Worm (Caenorhabditis elegans): ENCODE data around the gene R02D5.6.
A peak's percentile ranks its signal among the peaks of the same experiment; 100 is the strongest.

Gene R02D5.6

DNA sequence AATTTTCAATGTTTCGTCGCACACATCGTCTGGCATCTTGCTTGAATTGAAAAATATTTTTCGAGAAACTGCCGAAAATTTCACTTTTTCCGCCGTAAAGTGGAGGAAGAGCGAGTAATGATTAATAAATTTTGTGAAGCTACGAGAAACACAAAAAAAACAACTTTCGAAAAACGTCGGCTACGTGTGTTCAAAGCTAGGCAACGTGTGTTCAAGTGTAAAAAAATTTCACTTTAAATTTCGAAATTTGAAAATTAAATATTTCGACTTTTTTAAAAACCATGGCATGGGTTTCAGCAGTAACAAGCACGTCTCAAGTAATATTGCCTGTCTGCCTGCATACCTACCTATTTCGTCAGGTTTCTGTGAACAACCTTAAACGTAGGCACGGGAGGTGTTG is 18.4 kb upstream of the R02D5.6 start, which contains the start of gene tag-191:
Gene tag-191 (minus strand): TSS at position 101 of the 400 bp plus-strand sequence.
- no peak for TF ChIP-seq ztf-11 (tag; optimal IDR thresholded peaks at IDR 0.05)
- no peak for TF ChIP-seq mls-2 (tag; optimal IDR thresholded peaks at IDR 0.05)
- TF ChIP-seq ham-2 (GFP tag; optimal IDR thresholded peaks at IDR 0.05) = no peak
- TF ChIP-seq nhr-76 (tag; optimal IDR thresholded peaks at IDR 0.05) = no peak
- no peak for TF ChIP-seq lsy-2 (tag; optimal IDR thresholded peaks at IDR 0.05)
- no peak for TF ChIP-seq M03D4.4 (tag; optimal IDR thresholded peaks at IDR 0.05)
- TF ChIP-seq unc-39 (tag; optimal IDR thresholded peaks at IDR 0.05) = no peak
- no peak for TF ChIP-seq nhr-12 (tag; optimal IDR thresholded peaks at IDR 0.05)
- no peak for TF ChIP-seq blmp-1 (tag; optimal IDR thresholded peaks at IDR 0.05)
- TF ChIP-seq sptf-1 (tag; optimal IDR thresholded peaks at IDR 0.05) = no peak
- TF ChIP-seq mab-5 (tag; optimal IDR thresholded peaks at IDR 0.05) = no peak
- TF ChIP-seq cnd-1 (tag; optimal IDR thresholded peaks at IDR 0.05) = no peak

DNA sequence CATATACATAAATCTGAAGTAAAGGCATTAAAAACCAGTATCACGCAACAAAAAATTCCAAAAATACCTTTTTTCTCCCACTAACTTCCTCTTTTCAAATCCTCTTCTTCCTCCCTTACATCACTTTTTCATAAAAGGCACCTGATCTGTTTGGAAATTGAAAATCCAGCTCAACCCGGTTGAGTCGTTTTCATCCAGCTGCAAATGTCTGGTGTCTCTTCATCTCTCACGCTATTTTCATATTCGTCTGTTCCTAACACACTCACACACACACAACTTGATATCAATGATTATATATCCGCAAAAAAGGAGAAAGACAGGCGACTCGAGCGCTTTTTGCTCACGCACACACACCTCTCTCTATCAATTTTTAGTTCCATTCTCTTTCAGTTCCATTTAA is 14.5 kb upstream of the R02D5.6 start:
- TF ChIP-seq unc-39 (tag; optimal IDR thresholded peaks at IDR 0.05) (no peak), mls-2 (tag; optimal IDR thresholded peaks at IDR 0.05) (no peak), unc-120 (tag; optimal IDR thresholded peaks at IDR 0.05; ENCODE audit: poor library complexity, severe bottlenecking) (no peak), nhr-237 (tag; optimal IDR thresholded peaks at IDR 0.05) (no peak), sem-2 (GFP tag; optimal IDR thresholded peaks at IDR 0.05) (no peak), lin-13 (tag; optimal IDR thresholded peaks at IDR 0.05) (no peak), lin-32 (GFP tag; optimal IDR thresholded peaks at IDR 0.05) (no peak)

DNA sequence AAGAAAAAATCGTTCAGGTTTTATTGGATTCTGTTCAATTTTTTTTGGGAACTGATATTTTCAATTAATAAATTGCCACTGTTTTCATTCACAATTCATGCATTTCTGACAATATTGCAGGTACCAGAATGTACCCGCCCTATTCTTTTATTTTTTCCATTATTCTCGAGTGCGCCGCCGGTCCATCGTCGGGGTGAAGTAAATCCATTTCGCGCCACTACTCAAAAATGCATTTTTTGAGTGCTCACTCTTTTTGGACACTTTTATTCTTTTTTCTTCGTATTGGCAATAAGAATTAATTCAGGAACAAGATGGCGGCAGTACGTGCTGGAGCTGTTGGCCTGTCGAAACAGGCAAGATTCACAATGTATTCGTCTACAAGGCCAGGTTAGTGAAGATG is 12.9 kb upstream of the R02D5.6 start, which contains the start of gene kcnl-4:
Gene kcnl-4 (plus strand): TSS at position 301 of the 400 bp plus-strand sequence.
- TF ChIP-seq bed-3 (GFP tag; optimal IDR thresholded peaks at IDR 0.05) = no peak
- no peak for TF ChIP-seq ceh-43 (GFP tag; optimal IDR thresholded peaks at IDR 0.05)
- TF ChIP-seq ceh-39 (tag; optimal IDR thresholded peaks at IDR 0.05) = no peak
- no peak for TF ChIP-seq unc-62 (GFP tag; optimal IDR thresholded peaks at IDR 0.05)
- TF ChIP-seq tbx-8 (GFP tag; optimal IDR thresholded peaks at IDR 0.05) = no peak
- no peak for TF ChIP-seq flh-1 (GFP tag; optimal IDR thresholded peaks at IDR 0.05)
- TF ChIP-seq nhr-2 (tag; optimal IDR thresholded peaks at IDR 0.05) = no peak
- TF ChIP-seq blmp-1 (tag; optimal IDR thresholded peaks at IDR 0.05) = no peak
- TF ChIP-seq unc-120 (tag; optimal IDR thresholded peaks at IDR 0.05; ENCODE audit: poor library complexity, severe bottlenecking) = no peak
- TF ChIP-seq ham-2 (GFP tag; optimal IDR thresholded peaks at IDR 0.05) = no peak

DNA sequence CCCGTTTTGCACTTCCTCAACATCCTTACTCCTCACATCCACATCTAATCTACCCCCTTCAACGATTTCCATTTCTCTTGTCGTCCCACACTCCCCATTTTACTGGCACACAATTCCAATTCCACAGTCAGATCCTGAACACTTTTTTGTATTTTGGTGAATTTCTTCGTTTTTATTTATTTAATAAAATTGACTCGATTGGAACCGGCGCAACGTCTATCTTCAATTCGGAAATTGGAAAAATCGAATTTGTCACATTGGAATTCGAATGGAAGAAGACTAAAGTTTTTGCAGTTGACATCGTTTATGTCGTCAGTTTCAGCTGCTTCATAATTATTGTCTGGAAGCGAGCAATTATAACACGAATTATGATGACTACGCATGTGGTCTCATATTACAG is 9.3 kb upstream of the R02D5.6 start:
- TF ChIP-seq sptf-1 (tag; optimal IDR thresholded peaks at IDR 0.05) (no peak), ceh-43 (GFP tag; optimal IDR thresholded peaks at IDR 0.05) (no peak), ham-2 (GFP tag; optimal IDR thresholded peaks at IDR 0.05) (no peak), unc-120 (tag; optimal IDR thresholded peaks at IDR 0.05; ENCODE audit: poor library complexity, severe bottlenecking) (no peak)

DNA sequence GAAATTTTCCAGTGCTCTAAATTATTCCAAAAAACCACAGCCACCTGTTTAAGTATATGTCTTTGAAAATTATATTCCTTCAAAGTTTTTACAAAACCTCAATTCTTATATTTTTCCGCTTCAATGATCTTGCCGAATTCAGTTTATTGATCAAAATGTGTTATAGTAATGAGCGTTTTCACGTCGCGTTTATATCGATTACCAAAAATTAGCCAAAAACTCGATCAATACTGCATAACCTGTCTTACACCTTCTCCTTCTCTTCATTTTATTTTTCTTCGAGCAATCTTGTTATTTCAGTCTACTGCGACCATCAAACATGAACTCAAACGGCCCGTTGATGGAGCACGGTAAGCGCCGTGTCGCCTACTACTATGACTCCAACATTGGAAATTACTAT is 7.2 kb upstream of the R02D5.6 start, which contains the start of gene hda-1:
Gene hda-1 (plus strand): TSS at position 301 of the 400 bp plus-strand sequence.
- TF ChIP-seq lin-13 (tag; optimal IDR thresholded peaks at IDR 0.05) (no peak), sem-2 (GFP tag; optimal IDR thresholded peaks at IDR 0.05) (no peak), unc-39 (tag; optimal IDR thresholded peaks at IDR 0.05) (no peak), ham-2 (GFP tag; optimal IDR thresholded peaks at IDR 0.05) (no peak), mls-2 (tag; optimal IDR thresholded peaks at IDR 0.05) (no peak), elt-1 (tag; optimal IDR thresholded peaks at IDR 0.05; ENCODE audit: borderline replicate concordance, insufficient read depth) (no peak), nhr-237 (tag; optimal IDR thresholded peaks at IDR 0.05) (no peak), drap-1 (GFP tag; optimal IDR thresholded peaks at IDR 0.05) (no peak), ceh-39 (tag; optimal IDR thresholded peaks at IDR 0.05) (no peak), snpc-4 (tag; optimal IDR thresholded peaks at IDR 0.05) (no peak), ceh-83 (GFP tag; optimal IDR thresholded peaks at IDR 0.05) (no peak)

DNA sequence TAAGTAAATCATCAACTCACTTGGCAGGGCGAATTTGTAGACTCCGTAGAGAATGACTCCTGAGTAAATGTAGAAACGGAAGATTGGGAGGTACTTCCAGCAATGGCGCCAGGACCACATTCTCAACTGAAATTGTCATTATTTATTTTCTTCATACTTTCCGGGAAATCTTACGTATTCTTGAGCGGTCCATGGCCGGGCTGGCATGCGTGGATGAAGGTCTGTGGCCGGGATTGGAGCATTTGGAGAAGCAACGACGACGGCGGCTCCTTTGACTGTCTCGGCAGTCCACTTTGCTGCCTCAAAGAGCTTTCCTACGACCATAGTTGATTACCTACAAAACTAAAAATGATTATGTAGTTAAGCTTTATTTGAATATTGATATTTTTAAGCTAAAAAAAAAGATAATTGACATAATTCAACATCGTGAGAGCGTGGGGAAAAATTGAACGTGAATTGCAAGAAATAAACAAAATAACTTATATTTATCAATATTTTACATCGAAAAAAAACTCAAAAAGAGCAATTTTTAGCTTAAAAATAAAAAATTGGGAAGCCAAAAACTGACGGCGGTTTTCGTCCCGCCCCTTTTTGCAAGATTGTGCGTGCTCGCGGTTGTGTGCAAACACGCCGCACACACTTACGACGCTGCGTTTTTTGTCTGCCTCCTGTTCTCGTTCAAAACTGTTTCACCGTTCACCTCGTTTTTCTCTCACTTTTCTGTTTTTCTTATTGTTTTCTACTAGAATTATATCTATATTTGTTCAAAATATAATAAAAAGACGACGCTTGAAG is 6.1 kb upstream of the R02D5.6 start, which contains the start of gene ril-1:
Gene ril-1 (minus strand): TSS at position 342 of the 795 bp plus-strand sequence.
- TF ChIP-seq lin-32 (GFP tag; optimal IDR thresholded peaks at IDR 0.05) (no peak), nhr-76 (tag; optimal IDR thresholded peaks at IDR 0.05) (no peak), nhr-28 (tag; optimal IDR thresholded peaks at IDR 0.05) (no peak), zip-8 (tag; optimal IDR thresholded peaks at IDR 0.05) (no peak), M03D4.4 (tag; optimal IDR thresholded peaks at IDR 0.05) (peak; percentile 63), mep-1 (tag; optimal IDR thresholded peaks at IDR 0.05) (peak; percentile 19), unc-62 (GFP tag; optimal IDR thresholded peaks at IDR 0.05) (no peak), nhr-237 (tag; optimal IDR thresholded peaks at IDR 0.05) (no peak), sem-2 (GFP tag; optimal IDR thresholded peaks at IDR 0.05) (no peak), sptf-1 (tag; optimal IDR thresholded peaks at IDR 0.05) (peak; percentile 58), flh-1 (GFP tag; optimal IDR thresholded peaks at IDR 0.05) (peak; percentile 1), ces-1 (GFP tag; optimal IDR thresholded peaks at IDR 0.05) (no peak), pha-4 (tag; optimal IDR thresholded peaks at IDR 0.05) (no peak), bed-3 (GFP tag; optimal IDR thresholded peaks at IDR 0.05) (no peak), elt-1 (tag; optimal IDR thresholded peaks at IDR 0.05; ENCODE audit: borderline replicate concordance, insufficient read depth) (peak; percentile 14), elt-3 (tag; optimal IDR thresholded peaks at IDR 0.05) (no peak), lin-13 (tag; optimal IDR thresholded peaks at IDR 0.05) (no peak), mls-2 (tag; optimal IDR thresholded peaks at IDR 0.05) (no peak), hlh-1 (tag; optimal IDR thresholded peaks at IDR 0.05) (peak; percentile 23), drap-1 (GFP tag; optimal IDR thresholded peaks at IDR 0.05) (peak; percentile 73), mab-5 (tag; optimal IDR thresholded peaks at IDR 0.05) (no peak), lsy-2 (tag; optimal IDR thresholded peaks at IDR 0.05) (peak; percentile 58), ceh-39 (tag; optimal IDR thresholded peaks at IDR 0.05) (no peak), ztf-11 (tag; optimal IDR thresholded peaks at IDR 0.05) (no peak), unc-120 (tag; optimal IDR thresholded peaks at IDR 0.05; ENCODE audit: poor library complexity, severe bottlenecking) (peak; percentile 37)
